Worm (Caenorhabditis elegans): ENCODE results near the gene srlf-31.

Gene srlf-31

ce11 chrIV:11917886-11918285 lies 5.1 kb downstream of the srlf-31 start:
- TF ChIP-seq fkh-2 (tag; optimal IDR thresholded peaks at IDR 0.05), result no peak
- peak; percentile 1 for TF ChIP-seq jun-1 (tag; optimal IDR thresholded peaks at IDR 0.05)
- no peak for TF ChIP-seq nhr-25 (tag; optimal IDR thresholded peaks at IDR 0.05)
- no peak for TF ChIP-seq ZK546.5 (tag; optimal IDR thresholded peaks at IDR 0.05)
- no peak for TF ChIP-seq ama-1 (optimal IDR thresholded peaks at IDR 0.05)
- TF ChIP-seq snpc-4 (tag; optimal IDR thresholded peaks at IDR 0.05), result no peak
- TF ChIP-seq nhr-23 (tag; optimal IDR thresholded peaks at IDR 0.05), result no peak
- no peak for TF ChIP-seq nhr-77 (tag; optimal IDR thresholded peaks at IDR 0.05)
- TF ChIP-seq pqm-1 (tag; optimal IDR thresholded peaks at IDR 0.05), result peak; percentile 90
- TF ChIP-seq R02D3.7 (tag; optimal IDR thresholded peaks at IDR 0.05), result no peak
- peak; percentile 44 for TF ChIP-seq pha-4 (tag; optimal IDR thresholded peaks at IDR 0.05)
- peak; percentile 90 for TF ChIP-seq elt-2 (tag; optimal IDR thresholded peaks at IDR 0.05)
- no peak for TF ChIP-seq ceh-9 (tag; optimal IDR thresholded peaks at IDR 0.05)
- no peak for TF ChIP-seq mml-1 (tag; optimal IDR thresholded peaks at IDR 0.05)
- TF ChIP-seq unc-39 (tag; optimal IDR thresholded peaks at IDR 0.05), result no peak
- no peak for TF ChIP-seq ceh-16 (tag; optimal IDR thresholded peaks at IDR 0.05)
- TF ChIP-seq fkh-10 (GFP tag; optimal IDR thresholded peaks at IDR 0.05), result no peak
- no peak for TF ChIP-seq elt-3 (tag; optimal IDR thresholded peaks at IDR 0.05)
- TF ChIP-seq elt-1 (tag; optimal IDR thresholded peaks at IDR 0.05), result no peak
- no peak for TF ChIP-seq eor-1 (tag; optimal IDR thresholded peaks at IDR 0.05)
- no peak for TF ChIP-seq lsy-12 (tag; optimal IDR thresholded peaks at IDR 0.05)
- TF ChIP-seq nhr-12 (tag; optimal IDR thresholded peaks at IDR 0.05), result no peak
- no peak for TF ChIP-seq egl-27 (tag; optimal IDR thresholded peaks at IDR 0.05)
- no peak for TF ChIP-seq nhr-11 (tag; optimal IDR thresholded peaks at IDR 0.05)
- TF ChIP-seq aly-2 (tag; optimal IDR thresholded peaks at IDR 0.05), result no peak
- TF ChIP-seq ceh-82 (tag; optimal IDR thresholded peaks at IDR 0.05), result no peak
- no peak for TF ChIP-seq nhr-237 (tag; optimal IDR thresholded peaks at IDR 0.05)
- TF ChIP-seq ztf-4 (tag; optimal IDR thresholded peaks at IDR 0.05), result no peak
- no peak for TF ChIP-seq fos-1 (tag; optimal IDR thresholded peaks at IDR 0.05)
- no peak for TF ChIP-seq unc-62 (GFP tag; optimal IDR thresholded peaks at IDR 0.05)

- TF ChIP-seq jun-1 (tag; optimal IDR thresholded peaks at IDR 0.05) (peak; percentile 7), nhr-25 (tag; optimal IDR thresholded peaks at IDR 0.05) (no peak), pqm-1 (tag; optimal IDR thresholded peaks at IDR 0.05) (peak; percentile 91), egl-27 (tag; optimal IDR thresholded peaks at IDR 0.05) (no peak), pha-4 (tag; optimal IDR thresholded peaks at IDR 0.05) (peak; percentile 88), elt-2 (tag; optimal IDR thresholded peaks at IDR 0.05) (peak; percentile 83), ceh-28 (tag; optimal IDR thresholded peaks at IDR 0.05) (peak; percentile 24)
Observed at ce11 chrIV:11916907-11917306, 6.1 kb downstream of the srlf-31 start, which contains the start of gene ZK822.10. TSS of gene ZK822.10 (plus strand) at chrIV:11917137.

ce11 chrIV:11915768-11916453 lies 7.1 kb downstream of the srlf-31 start, which contains the start of gene ZK822.9:
TSS of gene ZK822.9 (plus strand) at chrIV:11915947.
- TF ChIP-seq lsy-12 (tag; optimal IDR thresholded peaks at IDR 0.05), result no peak
- TF ChIP-seq sea-2 (GFP tag; optimal IDR thresholded peaks at IDR 0.05), result no peak
- no peak for TF ChIP-seq ZK546.5 (tag; optimal IDR thresholded peaks at IDR 0.05)
- TF ChIP-seq nhr-23 (tag; optimal IDR thresholded peaks at IDR 0.05), result peak; percentile 7
- TF ChIP-seq egl-27 (tag; optimal IDR thresholded peaks at IDR 0.05), result peak; percentile 12
- TF ChIP-seq ama-1 (optimal IDR thresholded peaks at IDR 0.05), result peak; percentile 42
- peak; percentile 29 for TF ChIP-seq pqm-1 (tag; optimal IDR thresholded peaks at IDR 0.05)
- no peak for TF ChIP-seq fkh-10 (GFP tag; optimal IDR thresholded peaks at IDR 0.05)
- peak; percentile 73 for TF ChIP-seq pha-4 (tag; optimal IDR thresholded peaks at IDR 0.05)
- no peak for TF ChIP-seq nhr-28 (tag; optimal IDR thresholded peaks at IDR 0.05)
- TF ChIP-seq lin-15B (tag; optimal IDR thresholded peaks at IDR 0.05), result no peak
- peak; percentile 69 for TF ChIP-seq elt-2 (tag; optimal IDR thresholded peaks at IDR 0.05)
- TF ChIP-seq tbx-2 (tag; optimal IDR thresholded peaks at IDR 0.05), result no peak
